Worm (Caenorhabditis elegans) whole organism, L2 larva: ENCODE results near the gene R01B10.2.
"Not testable (repeated sequence)": the region's sequence is repeated elsewhere in the genome, so short reads cannot be mapped to it uniquely, and the experiment has no call there.

Experiments used
- C34F6.9 ChIP-seq: fragments of 150-350 bp; optimal IDR thresholded peaks from 2 replicates; lab custom pipeline; 2014; ENCODE audit warnings: missing biosample characterization, missing genetic modification characterization
- F13H6.1 ChIP-seq: sonication (generic microtip); optimal IDR thresholded peaks from 2 replicates; lab custom pipeline; 2016; ENCODE audit warnings: missing genetic modification characterization, missing compliant biosample characterization
- R02D3.7 ChIP-seq: fragments of 150-350 bp; optimal IDR thresholded peaks from 2 replicates; lab custom pipeline; 2014; ENCODE audit warnings: missing biosample characterization, missing genetic modification characterization
- Y55F3AM.14 ChIP-seq: fragments of 200-800 bp; sonication (Bioruptor generic); optimal IDR thresholded peaks from 2 replicates; lab custom pipeline; 2018; ENCODE audit warnings: mild to moderate bottlenecking, missing genetic modification characterization, missing compliant biosample characterization
- alr-1 ChIP-seq: fragments of 150-350 bp; optimal IDR thresholded peaks from 2 replicates; lab custom pipeline; 2014; ENCODE audit warnings: missing biosample characterization, missing genetic modification characterization
- ama-1 ChIP-seq: fragments of 150-350 bp; optimal IDR thresholded peaks from 2 replicates; lab custom pipeline; 2018; ENCODE audit warnings: inconsistent platforms
- blmp-1 ChIP-seq: sonication (generic microtip); optimal IDR thresholded peaks from 2 replicates; lab custom pipeline; 2017; ENCODE audit warnings: missing genetic modification characterization, mild to moderate bottlenecking, missing compliant biosample characterization, antibody characterized with exemption, moderate library complexity; ENCODE audit not compliant: insufficient read depth
- ceh-82 ChIP-seq: fragments of 150-350 bp; optimal IDR thresholded peaks from 2 replicates; lab custom pipeline; 2014; ENCODE audit warnings: missing biosample characterization, missing genetic modification characterization
- crh-2 ChIP-seq: sonication (generic microtip); optimal IDR thresholded peaks from 2 replicates; lab custom pipeline; 2017; ENCODE audit warnings: missing biosample characterization, missing genetic modification characterization
- dmd-4 ChIP-seq: sonication (generic microtip); optimal IDR thresholded peaks from 2 replicates; lab custom pipeline; 2017; ENCODE audit warnings: missing biosample characterization, missing genetic modification characterization
- egl-27 ChIP-seq: sonication (generic microtip); optimal IDR thresholded peaks from 3 replicates; lab custom pipeline; 2017; ENCODE audit warnings: missing biosample characterization, missing genetic modification reagents, missing genetic modification characterization
- gmeb-1 ChIP-seq: fragments of 150-350 bp; optimal IDR thresholded peaks from 2 replicates; lab custom pipeline; 2014; ENCODE audit warnings: missing biosample characterization, missing genetic modification characterization
- lin-11 ChIP-seq: fragments of 150-350 bp; sonication (generic microtip); optimal IDR thresholded peaks from 2 replicates; lab custom pipeline; 2014; ENCODE audit warnings: missing biosample characterization, missing genetic modification characterization, inconsistent platforms, mixed read lengths
- lin-13 ChIP-seq: fragments of 150-350 bp; optimal IDR thresholded peaks from 2 replicates; lab custom pipeline; 2014; ENCODE audit warnings: missing biosample characterization, missing genetic modification reagents, missing genetic modification characterization
- lin-39 ChIP-seq: fragments of 150-350 bp; optimal IDR thresholded peaks from 2 replicates; lab custom pipeline; 2014; ENCODE audit warnings: missing biosample characterization, missing genetic modification reagents, missing genetic modification characterization
- lsy-2 ChIP-seq, 2 experiments: fragments of 150-350 bp in 1 of 2; sonication (generic microtip) in 1 of 2; optimal IDR thresholded peaks; 2 replicates each; lab custom pipeline; 2014 to 2017; ENCODE audit warnings: missing biosample characterization in 2 of 2, missing genetic modification characterization in 2 of 2
- mab-5 ChIP-seq: fragments of 150-350 bp; optimal IDR thresholded peaks from 2 replicates; lab custom pipeline; 2014; ENCODE audit warnings: missing biosample characterization, missing genetic modification characterization
- mdl-1 ChIP-seq, 2 experiments: fragments of 150-350 bp in 1 of 2; sonication (generic microtip) in 1 of 2; optimal IDR thresholded peaks; 2 replicates each; lab custom pipeline; 2017; ENCODE audit warnings: missing biosample characterization in 2 of 2, missing genetic modification characterization in 2 of 2
- nhr-10 ChIP-seq: sonication (generic microtip); optimal IDR thresholded peaks from 2 replicates; lab custom pipeline; 2017; ENCODE audit warnings: missing biosample characterization, missing genetic modification characterization
- nhr-11 ChIP-seq: fragments of 150-350 bp; optimal IDR thresholded peaks from 2 replicates; lab custom pipeline; 2014; ENCODE audit warnings: missing biosample characterization, missing genetic modification characterization
- nhr-12 ChIP-seq: fragments of 150-350 bp; optimal IDR thresholded peaks from 2 replicates; lab custom pipeline; 2014; ENCODE audit warnings: missing biosample characterization, missing genetic modification characterization
- nhr-21 ChIP-seq: fragments of 150-350 bp; optimal IDR thresholded peaks from 2 replicates; lab custom pipeline; 2014; ENCODE audit warnings: missing biosample characterization, missing genetic modification characterization
- nhr-23 ChIP-seq: fragments of 150-350 bp; optimal IDR thresholded peaks from 2 replicates; lab custom pipeline; 2014; ENCODE audit warnings: missing biosample characterization, missing genetic modification reagents, missing genetic modification characterization
- nhr-237 ChIP-seq: fragments of 150-350 bp; optimal IDR thresholded peaks from 2 replicates; lab custom pipeline; 2014; ENCODE audit warnings: missing biosample characterization, missing genetic modification characterization
- nhr-25 ChIP-seq: fragments of 150-350 bp; sonication (generic microtip); optimal IDR thresholded peaks from 3 replicates; lab custom pipeline; 2014; ENCODE audit warnings: missing biosample characterization, missing genetic modification characterization
- nhr-6 ChIP-seq: fragments of 150-350 bp; optimal IDR thresholded peaks from 2 replicates; lab custom pipeline; 2014; ENCODE audit warnings: missing biosample characterization, missing genetic modification characterization
- nhr-77 ChIP-seq: fragments of 150-350 bp; optimal IDR thresholded peaks from 2 replicates; lab custom pipeline; 2014; ENCODE audit warnings: missing biosample characterization, missing genetic modification characterization
- peb-1 ChIP-seq: fragments of 150-350 bp; optimal IDR thresholded peaks from 2 replicates; lab custom pipeline; 2014; ENCODE audit warnings: missing biosample characterization, missing genetic modification characterization
- sem-4 ChIP-seq: fragments of 150-350 bp; optimal IDR thresholded peaks from 2 replicates; lab custom pipeline; 2014; ENCODE audit warnings: missing biosample characterization, missing genetic modification reagents, missing genetic modification characterization
- skn-1 ChIP-seq: sonication (generic microtip); optimal IDR thresholded peaks from 2 replicates; lab custom pipeline; 2017; ENCODE audit warnings: missing biosample characterization, missing genetic modification characterization
- sma-3 ChIP-seq: sonication (generic microtip); optimal IDR thresholded peaks from 2 replicates; lab custom pipeline; 2016; ENCODE audit warnings: missing genetic modification reagents, missing genetic modification characterization, missing compliant biosample characterization
- sma-9 ChIP-seq, 2 experiments: fragments of 150-350 bp in 1 of 2; sonication (generic microtip) in 1 of 2; optimal IDR thresholded peaks; 2 replicates each; lab custom pipeline; 2014 to 2016; ENCODE audit warnings: missing genetic modification characterization in 2 of 2, mild to moderate bottlenecking in 1 of 2, missing biosample characterization in 1 of 2, missing compliant biosample characterization in 1 of 2, missing genetic modification reagents in 1 of 2, moderate library complexity in 1 of 2
- snpc-4 ChIP-seq: fragments of 150-350 bp; optimal IDR thresholded peaks from 2 replicates; lab custom pipeline; 2014; ENCODE audit warnings: missing biosample characterization, missing genetic modification characterization
- unc-39 ChIP-seq: fragments of 150-350 bp; optimal IDR thresholded peaks from 2 replicates; lab custom pipeline; 2014; ENCODE audit warnings: missing biosample characterization, missing genetic modification characterization
- unc-62 ChIP-seq: fragments of 150-350 bp; optimal IDR thresholded peaks from 2 replicates; lab custom pipeline; 2014; ENCODE audit warnings: missing biosample characterization, missing genetic modification reagents, missing genetic modification characterization
- zag-1 ChIP-seq: fragments of 150-350 bp; optimal IDR thresholded peaks from 2 replicates; lab custom pipeline; 2014; ENCODE audit warnings: missing biosample characterization, missing genetic modification characterization
- ztf-1 ChIP-seq: fragments of 200-800 bp; sonication (Bioruptor generic); conservative IDR thresholded peaks from 2 replicates; pipeline ENCODE4 v1.3.6; 2022; ENCODE audit warnings: missing genetic modification characterization, missing compliant biosample characterization
- ztf-11 ChIP-seq: sonication (generic microtip); optimal IDR thresholded peaks from 2 replicates; lab custom pipeline; 2017; ENCODE audit warnings: missing biosample characterization, missing genetic modification characterization

R01B10.2 gene

ce11 chrV:6041375-6041774 is at the start of gene R01B10.2:
Gene R01B10.2 (minus strand): TSS chrV:6041475.
- TF ChIP-seq nhr-23 (no peak), ztf-1 (no peak), nhr-10 (tag; lab: Kevin White, UChicago) (no peak), alr-1 (tag; lab: Kevin White, UChicago) (no peak), unc-39 (tag; lab: Kevin White, UChicago) (no peak), unc-62 (no peak), mab-5 (tag; lab: Kevin White, UChicago) (no peak), sem-4 (tag; lab: Kevin White, UChicago) (no peak), C34F6.9 (tag; lab: Kevin White, UChicago) (no peak), sma-3 (GFP tag; lab: Kevin White, UChicago) (no peak), Y55F3AM.14 (GFP tag; lab: Kevin White, UChicago) (no peak), sma-9 (GFP tag; optimal IDR thresholded peaks at IDR 0.05; lab: Kevin White, UChicago) (no peak), sma-9 (tag; optimal IDR thresholded peaks at IDR 0.05; lab: Kevin White, UChicago) (no peak)

ce11 chrV:6069968-6070367 is 28.7 kb upstream of the R01B10.2 start, which contains the start of gene fbxa-214:
Gene fbxa-214 (minus strand): TSS chrV:6070068.
- not testable (repeated sequence) for TF ChIP-seq ceh-82 (tag; lab: Kevin White, UChicago); R02D3.7; nhr-23

ce11 chrV:6067112-6067511 is 25.8 kb upstream of the R01B10.2 start, which contains the start of gene srh-10:
Gene srh-10 (minus strand): TSS chrV:6067140.
- TF ChIP-seq mdl-1 (tag; optimal IDR thresholded peaks at IDR 0.05; lab: Kevin White, UChicago), result no peak
- TF ChIP-seq peb-1 (tag; lab: Kevin White, UChicago), result no peak
- no peak for TF ChIP-seq egl-27 (tag; lab: Kevin White, UChicago)
- no peak for TF ChIP-seq lin-13 (GFP tag; lab: Kevin White, UChicago)
- TF ChIP-seq C34F6.9 (tag; lab: Kevin White, UChicago), result no peak
- no peak for TF ChIP-seq ama-1 (lab: Kevin White, UChicago)
- no peak for TF ChIP-seq unc-62
- no peak for TF ChIP-seq nhr-11 (tag; lab: Kevin White, UChicago)
- no peak for TF ChIP-seq gmeb-1 (tag; lab: Kevin White, UChicago)
- TF ChIP-seq skn-1 (tag; lab: Kevin White, UChicago), result no peak

ce11 chrV:6063330-6063729 is 22.1 kb upstream of the R01B10.2 start, which contains the start of gene Y38A10A.2:
Gene Y38A10A.2 (minus strand): TSS chrV:6063430.
- no peak for TF ChIP-seq nhr-21 (tag; lab: Kevin White, UChicago)
- no peak for TF ChIP-seq nhr-12 (tag; lab: Kevin White, UChicago)
- TF ChIP-seq C34F6.9 (tag; lab: Kevin White, UChicago), result no peak
- TF ChIP-seq lin-11 (tag; lab: Kevin White, UChicago), result no peak
- TF ChIP-seq nhr-11 (tag; lab: Kevin White, UChicago), result no peak
- TF ChIP-seq nhr-6 (tag; lab: Kevin White, UChicago), result no peak
- TF ChIP-seq nhr-25, result no peak
- no peak for TF ChIP-seq ztf-11 (tag; lab: Kevin White, UChicago)
- no peak for TF ChIP-seq F13H6.1 (tag; lab: Kevin White, UChicago)
- TF ChIP-seq nhr-237 (tag; lab: Kevin White, UChicago), result no peak
- TF ChIP-seq ceh-82 (tag; lab: Kevin White, UChicago), result no peak
- no peak for TF ChIP-seq egl-27 (tag; lab: Kevin White, UChicago)
- no peak for TF ChIP-seq R02D3.7
- no peak for TF ChIP-seq snpc-4 (tag; lab: Kevin White, UChicago)

- TF ChIP-seq nhr-77 (tag; lab: Kevin White, UChicago) (no peak), skn-1 (tag; lab: Kevin White, UChicago) (no peak), mab-5 (tag; lab: Kevin White, UChicago) (no peak), lin-39 (no peak), blmp-1 (tag; lab: Kevin White, UChicago) (no peak), ztf-1 (no peak), zag-1 (tag; lab: Kevin White, UChicago) (no peak), crh-2 (no peak), dmd-4 (tag; lab: Kevin White, UChicago) (no peak), sma-3 (GFP tag; lab: Kevin White, UChicago) (no peak), nhr-12 (tag; lab: Kevin White, UChicago) (no peak), nhr-237 (tag; lab: Kevin White, UChicago) (no peak), nhr-21 (tag; lab: Kevin White, UChicago) (no peak), lsy-2 (tag; optimal IDR thresholded peaks at IDR 0.05; lab: Kevin White, UChicago) (no peak)
Measured at ce11 chrV:6055289-6055688, 14.0 kb upstream of the R01B10.2 start, which contains the start of gene srd-20. Gene srd-20 (plus strand): TSS chrV:6055589.
